Worm (Caenorhabditis elegans) whole organism, L2 larva: ENCODE results near the gene F12A10.9.

ENCODE experiments used
- R02D3.7 ChIP-seq: fragments of 150-350 bp; optimal IDR thresholded peaks from 2 replicates; lab custom pipeline; 2014; ENCODE audit warnings: missing biosample characterization, missing genetic modification characterization
- ama-1 ChIP-seq: fragments of 150-350 bp; optimal IDR thresholded peaks from 2 replicates; lab custom pipeline; 2018; ENCODE audit warnings: inconsistent platforms
- elt-1 ChIP-seq: fragments of 150-350 bp; optimal IDR thresholded peaks from 2 replicates; lab custom pipeline; 2014; ENCODE audit warnings: missing biosample characterization, missing genetic modification characterization
- nhr-12 ChIP-seq: fragments of 150-350 bp; optimal IDR thresholded peaks from 2 replicates; lab custom pipeline; 2014; ENCODE audit warnings: missing biosample characterization, missing genetic modification characterization
- nhr-25 ChIP-seq: fragments of 150-350 bp; sonication (generic microtip); optimal IDR thresholded peaks from 3 replicates; lab custom pipeline; 2014; ENCODE audit warnings: missing biosample characterization, missing genetic modification characterization
- unc-39 ChIP-seq: fragments of 150-350 bp; optimal IDR thresholded peaks from 2 replicates; lab custom pipeline; 2014; ENCODE audit warnings: missing biosample characterization, missing genetic modification characterization
- unc-62 ChIP-seq: fragments of 150-350 bp; optimal IDR thresholded peaks from 2 replicates; lab custom pipeline; 2014; ENCODE audit warnings: missing biosample characterization, missing genetic modification reagents, missing genetic modification characterization
- zag-1 ChIP-seq: fragments of 150-350 bp; optimal IDR thresholded peaks from 2 replicates; lab custom pipeline; 2014; ENCODE audit warnings: missing biosample characterization, missing genetic modification characterization

ce11 chrII:5458683-5459410 lies 39.6 kb upstream of the F12A10.9 start:
- TF ChIP-seq R02D3.7 (tag; lab: Kevin White, UChicago) (no peak), nhr-25 (no peak), zag-1 (tag; lab: Kevin White, UChicago) (no peak), nhr-12 (tag; lab: Kevin White, UChicago) (no peak), unc-62 (GFP tag; lab: Kevin White, UChicago) (no peak), ama-1 (lab: Kevin White, UChicago) (no peak), unc-39 (tag; lab: Kevin White, UChicago) (no peak), elt-1 (tag; lab: Kevin White, UChicago) (no peak)
